Worm (Caenorhabditis elegans) whole organism, early embryonic: ENCODE measurements around the gene B0212.3.

ENCODE experiments used
- ama-1 ChIP-seq: fragments of 150-350 bp; optimal IDR thresholded peaks from 2 replicates; lab custom pipeline; 2014
- sea-1 ChIP-seq: fragments of 200-800 bp; sonication (Bioruptor generic); conservative IDR thresholded peaks from 2 replicates; pipeline ENCODE4 v1.3.6; 2022; ENCODE audit warnings: missing genetic modification characterization, missing compliant biosample characterization

ce11 chrIV:3496358-3496757 is 43.6 kb upstream of the B0212.3 start, which contains the start of gene C09G12.17:
- TF ChIP-seq sea-1 (GFP tag; lab: Robert Waterston, UW) (no peak), ama-1 (no peak)
